Fruit fly (Drosophila melanogaster): Measurements from ENCODE around the gene Dh31.

DNA sequence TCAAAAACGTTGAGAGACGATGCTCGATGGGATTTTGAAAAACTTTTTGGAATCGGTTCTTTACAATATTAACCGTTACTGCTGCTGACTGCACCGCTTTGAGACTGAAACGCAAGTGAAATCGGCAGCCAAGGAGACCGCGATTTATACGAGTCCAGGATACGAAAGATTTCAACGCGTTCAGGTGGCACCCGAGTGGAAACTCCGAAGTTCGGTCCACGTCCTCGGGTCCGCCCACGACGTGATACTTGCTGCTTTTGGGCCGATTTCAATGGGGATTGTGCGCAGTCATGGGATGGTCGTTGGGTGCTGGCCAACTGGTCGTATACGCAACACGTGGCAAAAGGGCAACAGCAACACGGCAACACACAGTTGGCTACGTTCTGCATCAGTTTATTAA, at the start of gene Dh31:
- no peak for TF ChIP-seq h (optimal IDR thresholded peaks at IDR 0.05)
- no peak for TF ChIP-seq Myc (optimal IDR thresholded peaks at IDR 0.05)
- no peak for TF ChIP-seq psq (optimal IDR thresholded peaks at IDR 0.05)
